Worm (Caenorhabditis elegans) whole organism, dauer: ENCODE data around the gene ZC449.7.

Experiments
- unc-62 ChIP-seq: sonication (generic microtip); optimal IDR thresholded peaks from 2 replicates; lab custom pipeline; 2017; ENCODE audit warnings: missing biosample characterization, missing genetic modification reagents, missing genetic modification characterization

Gene ZC449.7

ce11 chrX:5038812-5039211 lies 24.9 kb downstream of the ZC449.7 start:
- TF ChIP-seq unc-62 (GFP tag; lab: Kevin White, UChicago) = no peak

ce11 chrX:5040038-5040437 lies 26.2 kb downstream of the ZC449.7 start:
- no peak for TF ChIP-seq unc-62 (GFP tag; lab: Kevin White, UChicago)

- no peak for TF ChIP-seq unc-62 (GFP tag; lab: Kevin White, UChicago)
Measured at ce11 chrX:5043887-5044286, 30.0 kb downstream of the ZC449.7 start, which contains the start of gene Y64H9A.2. Y64H9A.2 (plus strand) TSS chrX:5043976.

- TF ChIP-seq unc-62 (GFP tag; lab: Kevin White, UChicago) = no peak
Measured at ce11 chrX:5059163-5059562, 45.3 kb downstream of the ZC449.7 start, which contains the start of gene C24H10.4. C24H10.4 (minus strand) TSS chrX:5059263.

- TF ChIP-seq unc-62 (GFP tag; lab: Kevin White, UChicago) = no peak
Measured at ce11 chrX:5060756-5061155, 46.9 kb downstream of the ZC449.7 start, which contains the start of gene C24H10.3. C24H10.3 (plus strand) TSS chrX:5061056.

- no peak for TF ChIP-seq unc-62 (GFP tag; lab: Kevin White, UChicago)
Measured at ce11 chrX:5061763-5062162, 47.9 kb downstream of the ZC449.7 start.

- no peak for TF ChIP-seq unc-62 (GFP tag; lab: Kevin White, UChicago)
Measured at ce11 chrX:5063750-5064652, 50.1 kb downstream of the ZC449.7 start, which contains the start of gene C24H10.2. C24H10.2 (plus strand) TSS chrX:5064602.
